Worm (Caenorhabditis elegans) whole organism, L4/young adult: ENCODE measurements around the gene coq-8.

Source experiments
- W03F9.2 ChIP-seq: fragments of 150-350 bp; optimal IDR thresholded peaks from 2 replicates; lab custom pipeline; 2014; ENCODE audit warnings: missing biosample characterization, missing genetic modification characterization
- dao-5 ChIP-seq: sonication (generic microtip); optimal IDR thresholded peaks from 2 replicates; lab custom pipeline; 2016; ENCODE audit warnings: missing genotype, missing genetic modification characterization, moderate library complexity, missing compliant biosample characterization
- him-1 ChIP-seq: sonication (generic microtip); optimal IDR thresholded peaks from 2 replicates; lab custom pipeline; 2016; ENCODE audit warnings: missing genotype, missing genetic modification reagents, missing genetic modification characterization, missing compliant biosample characterization

DNA sequence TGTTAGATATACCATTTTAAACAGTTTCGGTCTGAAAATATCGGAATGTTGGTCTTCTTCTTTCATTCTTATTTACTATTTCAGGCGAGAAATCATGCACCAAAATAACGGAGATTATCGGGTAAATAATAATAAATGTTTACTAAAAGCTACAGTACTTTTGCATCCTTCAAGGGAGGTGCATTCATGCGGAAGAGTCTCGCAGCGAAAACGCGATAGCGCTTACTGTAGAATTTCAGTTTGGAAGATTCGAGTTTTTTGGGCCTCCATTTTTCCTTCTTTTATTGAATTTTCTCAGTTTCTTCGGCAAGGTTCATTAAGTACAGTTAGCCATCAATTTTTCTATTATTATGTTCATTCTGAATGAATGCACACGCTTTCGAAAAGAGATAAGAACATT, 7.1 kb upstream of the coq-8 start, which contains the start of gene C35D10.7:
- TF ChIP-seq him-1 (tag; lab: Kevin White, UChicago) (no peak), W03F9.2 (tag; lab: Kevin White, UChicago) (no peak), dao-5 (tag; lab: Kevin White, UChicago) (no peak)
